Fruit fly (Drosophila melanogaster) whole organism, embryonic: ENCODE results near the gene CG1999.

Experiments
- BEAF-32 ChIP-seq: fragments of 200-800 bp; sonication (Bioruptor generic); optimal IDR thresholded peaks from 3 replicates; lab custom pipeline; 2017; ENCODE audit warnings: missing biosample characterization, missing genetic modification characterization, mild to moderate bottlenecking, moderate library complexity, missing genetic modification reagents
- Bgb ChIP-seq: fragments of 200-800 bp; sonication (Bioruptor generic); IDR thresholded peaks from 2 replicates; pipeline ENCODE4 v1.3.6; 2022; ENCODE audit warnings: missing biosample characterization, missing genetic modification characterization; ENCODE audit not compliant: partially characterized antibody
- Bteb2 ChIP-seq: fragments of 200-800 bp; sonication (Bioruptor generic); optimal IDR thresholded peaks from 2 replicates; lab custom pipeline; 2016; ENCODE audit warnings: missing biosample characterization, missing genetic modification characterization
- C15 ChIP-seq: fragments of 200-800 bp; sonication (Bioruptor generic); IDR thresholded peaks from 3 replicates; pipeline ENCODE4 v1.3.6; 2022; ENCODE audit warnings: missing biosample characterization, missing genetic modification characterization
- CG1024 ChIP-seq: fragments of 200-800 bp; sonication (Bioruptor generic); IDR thresholded peaks from 2 replicates; pipeline ENCODE4 v1.3.6; 2022; ENCODE audit warnings: missing biosample characterization, missing genetic modification characterization
- CG10654 ChIP-seq: fragments of 200-800 bp; sonication (Bioruptor generic); optimal IDR thresholded peaks from 2 replicates; lab custom pipeline; 2016; ENCODE audit warnings: missing biosample characterization, missing genetic modification characterization
- CG12236 ChIP-seq: fragments of 200-800 bp; sonication (Bioruptor generic); optimal IDR thresholded peaks from 2 replicates; lab custom pipeline; 2016; ENCODE audit warnings: missing biosample characterization, missing genetic modification characterization
- CG1233 ChIP-seq: fragments of 200-800 bp; sonication (Bioruptor generic); optimal IDR thresholded peaks from 4 replicates; lab custom pipeline; 2018; ENCODE audit warnings: missing biosample characterization, mild to moderate bottlenecking, missing genetic modification characterization
- CG17328 ChIP-seq: fragments of 200-800 bp; sonication (Bioruptor generic); IDR thresholded peaks from 2 replicates; pipeline ENCODE4 v1.3.6; 2022; ENCODE audit warnings: missing biosample characterization, missing genetic modification characterization
- CG1832 ChIP-seq: fragments of 200-800 bp; sonication (Bioruptor generic); optimal IDR thresholded peaks from 2 replicates; lab custom pipeline; 2017; ENCODE audit warnings: missing biosample characterization, mild to moderate bottlenecking, missing genetic modification characterization, inconsistent platforms
- CG31388 ChIP-seq: fragments of 200-800 bp; sonication (Bioruptor generic); optimal IDR thresholded peaks from 2 replicates; lab custom pipeline; 2016; ENCODE audit warnings: missing biosample characterization, missing genetic modification characterization
- CG32767 ChIP-seq: fragments of 200-800 bp; sonication (Bioruptor generic); IDR thresholded peaks from 2 replicates; pipeline ENCODE4 v1.3.6; 2022; ENCODE audit warnings: missing biosample characterization, missing genetic modification characterization
- CG34422 ChIP-seq: fragments of 200-800 bp; sonication (Bioruptor generic); IDR thresholded peaks from 3 replicates; pipeline ENCODE4 v1.3.6; 2022; ENCODE audit warnings: missing biosample characterization, missing genetic modification characterization
- CG5953 ChIP-seq: fragments of 200-800 bp; sonication (Bioruptor generic); IDR thresholded peaks from 2 replicates; pipeline ENCODE4 v1.3.6; 2022; ENCODE audit warnings: missing biosample characterization, missing genetic modification characterization
- CG6791 ChIP-seq: fragments of 200-800 bp; sonication (Bioruptor generic); IDR thresholded peaks from 3 replicates; pipeline ENCODE4 v1.3.6; 2022; ENCODE audit warnings: missing biosample characterization, missing genetic modification characterization; ENCODE audit not compliant: partially characterized antibody
- CG6813 ChIP-seq: fragments of 200-800 bp; sonication (Bioruptor generic); optimal IDR thresholded peaks from 2 replicates; lab custom pipeline; 2017; ENCODE audit warnings: missing biosample characterization, missing genetic modification characterization, mild to moderate bottlenecking, moderate library complexity, missing genetic modification reagents
- CG8765 ChIP-seq: fragments of 200-800 bp; sonication (Bioruptor generic); IDR thresholded peaks from 2 replicates; pipeline ENCODE4 v1.3.6; 2022; ENCODE audit warnings: missing biosample characterization, missing genetic modification characterization
- CG9727 ChIP-seq: fragments of 200-800 bp; sonication (Bioruptor generic); optimal IDR thresholded peaks from 3 replicates; lab custom pipeline; 2017; ENCODE audit warnings: missing biosample characterization, mild to moderate bottlenecking, missing genetic modification characterization
- CG9817 ChIP-seq: fragments of 200-800 bp; sonication (Bioruptor generic); optimal IDR thresholded peaks from 2 replicates; lab custom pipeline; 2018; ENCODE audit warnings: missing biosample characterization, mild to moderate bottlenecking, missing genetic modification characterization, moderate library complexity
- CoRest ChIP-seq: fragments of 200-800 bp; sonication (Bioruptor generic); optimal IDR thresholded peaks from 3 replicates; lab custom pipeline; 2018; ENCODE audit warnings: missing biosample characterization, mild to moderate bottlenecking, missing genetic modification characterization, moderate library complexity
- CrebB ChIP-seq: fragments of 200-800 bp; sonication (Bioruptor generic); optimal IDR thresholded peaks from 3 replicates; lab custom pipeline; 2018; ENCODE audit warnings: missing biosample characterization, mild to moderate bottlenecking, missing genetic modification characterization
- Dref ChIP-seq: fragments of 200-800 bp; sonication (Bioruptor generic); IDR thresholded peaks from 2 replicates; pipeline ENCODE4 v1.3.6; 2022; ENCODE audit warnings: missing biosample characterization, missing genetic modification characterization
- Ets97D ChIP-seq: fragments of 200-800 bp; sonication (Bioruptor generic); optimal IDR thresholded peaks from 3 replicates; lab custom pipeline; 2016; ENCODE audit warnings: missing biosample characterization, missing genetic modification characterization
- H2.0 ChIP-seq: fragments of 200-800 bp; sonication (Bioruptor generic); IDR thresholded peaks from 2 replicates; pipeline ENCODE4 v1.3.6; 2022; ENCODE audit warnings: missing biosample characterization, missing genetic modification characterization
- NK7.1 ChIP-seq: fragments of 200-800 bp; sonication (Bioruptor generic); optimal IDR thresholded peaks from 3 replicates; lab custom pipeline; 2016; ENCODE audit warnings: missing biosample characterization, missing genetic modification characterization
- Sin3A ChIP-seq: fragments of >200 bp; optimal IDR thresholded peaks from 2 replicates; lab custom pipeline; 2018
- Spps ChIP-seq: fragments of 200-800 bp; sonication (Bioruptor generic); optimal IDR thresholded peaks from 2 replicates; lab custom pipeline; 2018; ENCODE audit warnings: missing biosample characterization, mild to moderate bottlenecking, missing genetic modification characterization
- Stat92E ChIP-seq, 3 experiments: fragments of >200 bp in 2 of 3; fragments of 200-800 bp in 1 of 3; sonication (Bioruptor generic) in 1 of 3; optimal IDR thresholded peaks; 2 replicates each; lab custom pipeline; 2017 to 2019; ENCODE audit warnings: missing biosample characterization in 3 of 3, missing genetic modification characterization in 3 of 3, mild to moderate bottlenecking in 1 of 3, moderate library complexity in 1 of 3
- amos ChIP-seq: fragments of 200-800 bp; sonication (Bioruptor generic); IDR thresholded peaks from 2 replicates; pipeline ENCODE4 v1.3.6; 2022; ENCODE audit warnings: missing biosample characterization, missing genetic modification characterization; ENCODE audit not compliant: partially characterized antibody
- bbx ChIP-seq: fragments of 200-800 bp; sonication (Bioruptor generic); IDR thresholded peaks from 2 replicates; pipeline ENCODE4 v1.3.6; 2022; ENCODE audit warnings: missing biosample characterization, missing genetic modification characterization; ENCODE audit not compliant: partially characterized antibody
- bcd ChIP-seq: fragments of 200-800 bp; sonication (Bioruptor generic); optimal IDR thresholded peaks from 2 replicates; lab custom pipeline; 2017; ENCODE audit warnings: missing biosample characterization, mild to moderate bottlenecking, missing genetic modification characterization
- bowl ChIP-seq: fragments of 200-800 bp; sonication (Bioruptor generic); IDR thresholded peaks from 2 replicates; pipeline ENCODE4 v1.3.6; 2022; ENCODE audit warnings: missing biosample characterization, missing genetic modification characterization
- chn ChIP-seq: fragments of 200-800 bp; sonication (Bioruptor generic); optimal IDR thresholded peaks from 2 replicates; lab custom pipeline; 2016; ENCODE audit warnings: missing biosample characterization, missing genetic modification characterization
- esg ChIP-seq: fragments of 200-800 bp; sonication (Bioruptor generic); conservative IDR thresholded peaks from 2 replicates; pipeline ENCODE4 v1.3.6; 2022; ENCODE audit warnings: missing biosample characterization, missing genetic modification characterization
- fd96Cb ChIP-seq: fragments of 200-800 bp; sonication (Bioruptor generic); optimal IDR thresholded peaks from 2 replicates; lab custom pipeline; 2018; ENCODE audit warnings: missing biosample characterization, mild to moderate bottlenecking, missing genetic modification characterization, moderate library complexity
- fu2 ChIP-seq: fragments of 200-800 bp; sonication (Bioruptor generic); optimal IDR thresholded peaks from 2 replicates; lab custom pipeline; 2016; ENCODE audit warnings: missing biosample characterization, missing genetic modification characterization
- grau ChIP-seq: fragments of 200-800 bp; optimal IDR thresholded peaks from 3 replicates; lab custom pipeline; 2019; ENCODE audit warnings: missing biosample characterization, mild to moderate bottlenecking, missing genetic modification characterization, moderate library complexity
- ham ChIP-seq: fragments of 200-800 bp; sonication (Bioruptor generic); IDR thresholded peaks from 2 replicates; pipeline ENCODE4 v1.3.6; 2022; ENCODE audit warnings: missing biosample characterization, missing genetic modification characterization
- lola ChIP-seq, 3 experiments: fragments of >200 bp in 2 of 3; fragments of 200-800 bp in 1 of 3; sonication (Bioruptor generic) in 1 of 3; optimal IDR thresholded peaks; 2 replicates each; lab custom pipeline; 2017 to 2019; ENCODE audit warnings: missing biosample characterization in 3 of 3, missing genetic modification characterization in 3 of 3, mild to moderate bottlenecking in 1 of 3, moderate library complexity in 1 of 3
- p53 ChIP-seq: fragments of 200-800 bp; sonication (Bioruptor generic); optimal IDR thresholded peaks from 2 replicates; lab custom pipeline; 2016; ENCODE audit warnings: missing biosample characterization, missing genetic modification characterization
- pan ChIP-seq, 4 experiments: fragments of >200 bp in 3 of 4; fragments of 200-800 bp in 1 of 4; sonication (Bioruptor generic) in 1 of 4; optimal IDR thresholded peaks in 3 of 4; IDR thresholded peaks in 1 of 4; 2 replicates each; pipeline versions ENCODE4 v1.3.6 to Lab custom; 2017 to 2022; ENCODE audit warnings: missing biosample characterization in 2 of 4, missing genetic modification characterization in 2 of 4, mixed read lengths in 1 of 4
- pita ChIP-seq: fragments of 200-800 bp; sonication (Bioruptor generic); optimal IDR thresholded peaks from 2 replicates; lab custom pipeline; 2017; ENCODE audit warnings: missing biosample characterization, mild to moderate bottlenecking, missing genetic modification characterization
- prd ChIP-seq, 3 experiments: fragments of >200 bp in 2 of 3; fragments of 200-800 bp in 1 of 3; sonication (Bioruptor generic) in 1 of 3; optimal IDR thresholded peaks in 2 of 3; IDR thresholded peaks in 1 of 3; 2 replicates in 2 of 3; 3 replicates in 1 of 3; pipeline versions ENCODE4 v1.3.6 to Lab custom; 2017 to 2022; ENCODE audit warnings: missing biosample characterization in 1 of 3, missing genetic modification characterization in 1 of 3
- slbo ChIP-seq: fragments of 200-800 bp; sonication (Bioruptor generic); IDR thresholded peaks from 2 replicates; pipeline ENCODE4 v1.3.6; 2022; ENCODE audit warnings: missing biosample characterization, missing genetic modification characterization
- sna ChIP-seq: fragments of 200-800 bp; sonication (Bioruptor generic); IDR thresholded peaks from 2 replicates; pipeline ENCODE4 v1.3.6; 2022; ENCODE audit warnings: missing biosample characterization, missing genetic modification characterization; ENCODE audit not compliant: partially characterized antibody
- tap ChIP-seq: fragments of 200-800 bp; optimal IDR thresholded peaks from 3 replicates; lab custom pipeline; 2019; ENCODE audit warnings: missing biosample characterization, mild to moderate bottlenecking, missing genetic modification characterization, moderate library complexity
- trem ChIP-seq: fragments of 200-800 bp; optimal IDR thresholded peaks from 3 replicates; lab custom pipeline; 2019; ENCODE audit warnings: missing biosample characterization, mild to moderate bottlenecking, missing genetic modification characterization, moderate library complexity
- trh ChIP-seq: fragments of 200-800 bp; sonication (Bioruptor generic); optimal IDR thresholded peaks from 2 replicates; lab custom pipeline; 2016; ENCODE audit warnings: missing biosample characterization, missing genetic modification characterization
- yki ChIP-seq: fragments of >200 bp; optimal IDR thresholded peaks from 3 replicates; lab custom pipeline; 2018

The CG1999 gene

DNA sequence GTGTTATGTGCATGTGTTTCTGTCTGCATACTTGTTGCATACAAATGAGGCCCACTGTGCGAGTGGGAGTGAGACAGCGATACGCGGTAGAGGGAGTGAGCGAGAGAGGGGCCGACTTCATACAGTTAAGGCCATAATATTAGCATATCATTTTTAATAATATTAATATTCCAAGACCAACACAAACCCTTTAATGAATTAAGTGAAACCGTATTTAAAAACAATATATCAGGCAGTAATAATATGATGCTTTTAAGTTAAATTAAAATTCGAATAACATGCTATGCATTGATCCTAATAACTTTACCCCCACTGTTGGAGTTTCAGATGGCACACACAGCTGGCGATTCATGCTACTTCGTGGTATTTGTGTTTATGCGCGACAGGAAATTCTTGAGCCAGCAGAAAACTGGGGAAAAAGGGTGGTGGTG, 33.8 kb upstream of the CG1999 start (continued):
- no peak; the same call in 2 of the 3 replicates for TF ChIP-seq CG6791 (GFP tag; lab: Robert Waterston, UW)
- TF ChIP-seq trh (GFP tag; lab: Kevin White, UChicago): peak; percentile 87
- no peak for TF ChIP-seq pan (optimal IDR thresholded peaks at IDR 0.05; lab: Kevin White, UChicago)
- TF ChIP-seq pan (GFP tag; optimal IDR thresholded peaks at IDR 0.05 in 1 of 2, IDR thresholded peaks at IDR 0.05 in 1 of 2): peak in 1 of 2 experiments; percentile 96
- TF ChIP-seq C15 (GFP tag; lab: Robert Waterston, UW): peak; percentile 59; the same call in 2 of the 3 replicates
- peak; percentile 98 for TF ChIP-seq CG9727 (GFP tag; lab: Kevin White, UChicago)
- TF ChIP-seq sna (GFP tag; lab: Robert Waterston, UW): no peak
- TF ChIP-seq CG9817: peak; percentile 92
- peak; percentile 67 for TF ChIP-seq CG1832
- TF ChIP-seq CG1024 (GFP tag; lab: Robert Waterston, UW): peak; percentile 85
- TF ChIP-seq CG8765 (GFP tag; lab: Robert Waterston, UW): peak; percentile 94
- peak; percentile 95 for TF ChIP-seq H2.0
- TF ChIP-seq amos (GFP tag; lab: Robert Waterston, UW): no peak
- TF ChIP-seq ham (GFP tag; lab: Robert Waterston, UW): peak; percentile 59; the same call in 1 of the 2 replicates
- no peak for TF ChIP-seq Sin3A (lab: Kevin White, UChicago)
- TF ChIP-seq fd96Cb (tag; lab: Kevin White, UChicago): peak; percentile 98
- no peak for TF ChIP-seq BEAF-32 (GFP tag; lab: Kevin White, UChicago)
- TF ChIP-seq bcd: peak; percentile 95
- TF ChIP-seq CG6813: peak; percentile 97
- peak; percentile 66 for TF ChIP-seq NK7.1 (GFP tag; lab: Kevin White, UChicago)
- TF ChIP-seq p53 (GFP tag; lab: Kevin White, UChicago): peak; percentile 33
- peak; percentile 96 for TF ChIP-seq trem
- TF ChIP-seq CrebB (tag; lab: Kevin White, UChicago): peak; percentile 95
- TF ChIP-seq Ets97D (GFP tag; lab: Kevin White, UChicago): peak; percentile 67
- TF ChIP-seq CG31388: peak; percentile 83
- 0 out of 2 replicates have a peak, but pooled peaks have one; percentile 12 for TF ChIP-seq bbx
- peak in 1 of 3 experiments; percentile 97 for TF ChIP-seq Stat92E (GFP tag; optimal IDR thresholded peaks at IDR 0.05; lab: Kevin White, UChicago)
- TF ChIP-seq Bgb (GFP tag; lab: Robert Waterston, UW): no peak
- peak; percentile 97 for TF ChIP-seq CoRest
- TF ChIP-seq tap (tag; lab: Kevin White, UChicago): peak; percentile 98
- peak; percentile 80 for TF ChIP-seq Bteb2 (GFP tag; lab: Kevin White, UChicago)
- TF ChIP-seq CG32767 (GFP tag; lab: Robert Waterston, UW): peak; percentile 94
- peak; percentile 17 for TF ChIP-seq yki (lab: Kevin White, UChicago)
- TF ChIP-seq Dref (GFP tag; lab: Robert Waterston, UW): peak; percentile 31
- peak; percentile 93 for TF ChIP-seq bowl (GFP tag; lab: Robert Waterston, UW)
- peak; percentile 88 for TF ChIP-seq chn (GFP tag; lab: Kevin White, UChicago)
- peak; percentile 93 for TF ChIP-seq slbo (GFP tag; lab: Robert Waterston, UW)
- TF ChIP-seq CG10654 (GFP tag; lab: Kevin White, UChicago): peak; percentile 93
- TF ChIP-seq CG1233 (GFP tag; lab: Kevin White, UChicago): peak; percentile 96
- TF ChIP-seq esg (GFP tag; lab: Robert Waterston, UW): peak; percentile 95
- peak; percentile 97 for TF ChIP-seq CG17328 (GFP tag; lab: Robert Waterston, UW)
- TF ChIP-seq CG12236 (GFP tag; lab: Kevin White, UChicago): peak; percentile 75
- peak; percentile 96 for TF ChIP-seq grau (tag; lab: Kevin White, UChicago)
- no peak for TF ChIP-seq pita (GFP tag; lab: Kevin White, UChicago)
- TF ChIP-seq fu2 (GFP tag; lab: Kevin White, UChicago): peak; percentile 55
- peak; percentile 97 for TF ChIP-seq Spps (tag; lab: Kevin White, UChicago)
- no peak for TF ChIP-seq prd (optimal IDR thresholded peaks at IDR 0.05; lab: Kevin White, UChicago)
- TF ChIP-seq prd (GFP tag; IDR thresholded peaks at IDR 0.05; lab: Robert Waterston, UW): peak; percentile 96
- peak; percentile 90 for TF ChIP-seq CG5953 (GFP tag; lab: Robert Waterston, UW)
- peak in 1 of 3 experiments; percentile 98 for TF ChIP-seq lola (GFP tag; optimal IDR thresholded peaks at IDR 0.05; lab: Kevin White, UChicago)
- peak; percentile 96 for TF ChIP-seq CG34422 (GFP tag; lab: Robert Waterston, UW)
